Worm (Caenorhabditis elegans): Measurements from ENCODE around the gene B0563.9.

DNA sequence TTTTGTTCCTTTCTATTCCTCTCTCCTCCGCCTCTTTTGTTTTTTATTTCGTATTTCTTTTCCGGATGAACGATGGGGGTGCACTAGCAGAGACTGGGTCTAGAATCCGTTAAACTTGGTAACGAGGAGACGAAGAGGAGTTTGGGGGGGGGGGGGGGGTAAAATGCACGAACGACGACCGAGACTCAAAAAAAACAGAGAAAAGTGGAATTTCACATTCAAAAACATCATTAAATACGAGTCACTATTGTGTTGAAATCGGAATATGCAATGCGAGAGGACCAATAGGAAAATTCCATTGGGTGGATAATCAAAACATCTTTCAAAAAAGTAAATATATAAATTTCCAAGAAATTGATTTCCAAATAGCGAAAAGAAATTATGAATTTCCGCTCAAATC is 14.1 kb upstream of the B0563.9 start, which contains the start of gene B0563.7:
- no peak for TF ChIP-seq ceh-28 (tag; optimal IDR thresholded peaks at IDR 0.05)
- TF ChIP-seq egl-27 (tag; optimal IDR thresholded peaks at IDR 0.05), result no peak
- no peak for TF ChIP-seq R02D3.7 (tag; optimal IDR thresholded peaks at IDR 0.05)
- TF ChIP-seq nhr-28 (tag; optimal IDR thresholded peaks at IDR 0.05), result no peak
- TF ChIP-seq jun-1 (tag; optimal IDR thresholded peaks at IDR 0.05), result no peak
